Fruit fly (Drosophila melanogaster) whole organism, embryonic: ENCODE results near the gene GstT4.

Experiments used
- CG1603 ChIP-seq: fragments of 200-800 bp; sonication (Bioruptor generic); optimal IDR thresholded peaks from 2 replicates; lab custom pipeline; 2019; ENCODE audit warnings: missing biosample characterization, mild to moderate bottlenecking, missing genetic modification characterization, moderate library complexity
- CG18262 ChIP-seq: fragments of 200-800 bp; optimal IDR thresholded peaks from 3 replicates; lab custom pipeline; 2019; ENCODE audit warnings: missing biosample characterization, mild to moderate bottlenecking, missing genetic modification characterization, moderate library complexity
- CG31441 ChIP-seq: fragments of 200-800 bp; sonication (Bioruptor generic); IDR thresholded peaks from 2 replicates; pipeline ENCODE4 v1.3.6; 2022; ENCODE audit warnings: missing biosample characterization, missing genetic modification characterization
- CG5245 ChIP-seq: fragments of 200-800 bp; sonication (Bioruptor generic); optimal IDR thresholded peaks from 3 replicates; lab custom pipeline; 2016; ENCODE audit warnings: missing biosample characterization, missing genetic modification characterization
- CG6654 ChIP-seq: fragments of 200-800 bp; sonication (Bioruptor generic); optimal IDR thresholded peaks from 2 replicates; lab custom pipeline; 2017; ENCODE audit warnings: missing biosample characterization, mild to moderate bottlenecking, missing genetic modification characterization
- CG6791 ChIP-seq: fragments of 200-800 bp; sonication (Bioruptor generic); IDR thresholded peaks from 3 replicates; pipeline ENCODE4 v1.3.6; 2022; ENCODE audit warnings: missing biosample characterization, missing genetic modification characterization; ENCODE audit not compliant: partially characterized antibody
- Hey ChIP-seq: fragments of 200-800 bp; sonication (Bioruptor generic); optimal IDR thresholded peaks from 3 replicates; lab custom pipeline; 2018; ENCODE audit warnings: missing biosample characterization, mild to moderate bottlenecking, missing genetic modification characterization
- Hmx ChIP-seq: fragments of 200-800 bp; sonication (Bioruptor generic); optimal IDR thresholded peaks from 2 replicates; lab custom pipeline; 2016; ENCODE audit warnings: missing biosample characterization, missing genetic modification characterization
- Lpt ChIP-seq: fragments of >200 bp; optimal IDR thresholded peaks from 2 replicates; lab custom pipeline; 2018; ENCODE audit warnings: missing biosample characterization, missing genetic modification characterization
- ac ChIP-seq: fragments of 200-800 bp; sonication (Bioruptor generic); optimal IDR thresholded peaks from 3 replicates; lab custom pipeline; 2017; ENCODE audit warnings: missing biosample characterization, mild to moderate bottlenecking, missing genetic modification characterization
- br ChIP-seq: fragments of >200 bp; optimal IDR thresholded peaks from 2 replicates; lab custom pipeline; 2017
- en ChIP-seq: fragments of 200-800 bp; sonication (Bioruptor generic); optimal IDR thresholded peaks from 2 replicates; lab custom pipeline; 2016; ENCODE audit warnings: missing biosample characterization, missing genetic modification characterization
- pzg ChIP-seq: fragments of 200-800 bp; sonication (Bioruptor generic); optimal IDR thresholded peaks from 3 replicates; lab custom pipeline; 2018; ENCODE audit warnings: missing biosample characterization, mild to moderate bottlenecking, missing genetic modification characterization, moderate library complexity

DNA sequence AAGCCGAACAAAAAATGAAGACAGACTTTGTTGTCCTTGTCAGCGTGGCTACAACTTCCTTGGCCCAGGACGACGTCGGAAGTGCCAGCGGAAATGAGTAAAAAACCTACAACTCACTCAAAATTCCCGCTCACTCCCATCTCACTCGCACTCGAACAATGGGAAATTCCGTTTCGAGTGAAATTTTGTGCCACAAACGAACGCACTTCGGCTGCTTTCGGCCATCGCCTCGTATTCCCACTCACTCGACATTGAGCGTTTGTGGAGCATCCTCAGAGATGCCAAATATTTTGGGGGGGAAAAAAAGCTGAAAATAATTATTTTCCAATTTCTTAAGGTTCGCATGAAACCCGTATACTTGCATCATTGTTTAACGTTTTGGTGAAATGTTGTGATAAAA is 40.1 kb downstream of the GstT4 start:
- TF ChIP-seq CG6654: no peak
- TF ChIP-seq pzg (GFP tag; lab: Kevin White, UChicago): no peak
- TF ChIP-seq Hey: no peak
- no peak for TF ChIP-seq br (lab: Kevin White, UChicago)
- no peak for TF ChIP-seq Hmx (GFP tag; lab: Kevin White, UChicago)
- TF ChIP-seq ac (GFP tag; lab: Kevin White, UChicago): no peak
- TF ChIP-seq CG1603 (tag; lab: Kevin White, UChicago): no peak
- TF ChIP-seq CG6791 (GFP tag; lab: Robert Waterston, UW): no peak
- TF ChIP-seq CG5245 (GFP tag; lab: Kevin White, UChicago): no peak
- TF ChIP-seq CG31441: no peak
- no peak for TF ChIP-seq CG18262 (tag; lab: Kevin White, UChicago)
- TF ChIP-seq Lpt (GFP tag; lab: Kevin White, UChicago): no peak
- no peak for TF ChIP-seq en (GFP tag; lab: Kevin White, UChicago)
